Fruit fly (Drosophila melanogaster) whole organism, embryonic: ENCODE measurements around the gene CG5068.
A peak's percentile ranks its signal among the peaks of the same experiment; 100 is the strongest.

Experiments
- ATbp ChIP-seq: fragments of 200-800 bp; sonication (Bioruptor generic); optimal IDR thresholded peaks from 2 replicates; lab custom pipeline; 2017; ENCODE audit warnings: missing biosample characterization, mild to moderate bottlenecking, missing genetic modification characterization, missing genetic modification reagents
- CG10209 ChIP-seq: fragments of 200-800 bp; sonication (Bioruptor generic); optimal IDR thresholded peaks from 3 replicates; lab custom pipeline; 2017; ENCODE audit warnings: missing biosample characterization, mild to moderate bottlenecking, missing genetic modification characterization, missing genetic modification reagents
- CG10366 ChIP-seq: fragments of 200-800 bp; sonication (Bioruptor generic); IDR thresholded peaks from 2 replicates; pipeline ENCODE4 v1.3.6; 2022; ENCODE audit warnings: missing biosample characterization, missing genetic modification characterization
- CG10462 ChIP-seq: fragments of 200-800 bp; sonication (Bioruptor generic); optimal IDR thresholded peaks from 2 replicates; lab custom pipeline; 2016; ENCODE audit warnings: missing biosample characterization, missing genetic modification characterization
- CG10543 ChIP-seq: fragments of 200-800 bp; sonication (Bioruptor generic); optimal IDR thresholded peaks from 3 replicates; lab custom pipeline; 2017; ENCODE audit warnings: missing biosample characterization, mild to moderate bottlenecking, missing genetic modification characterization, moderate library complexity
- CG12942 ChIP-seq: fragments of 200-800 bp; sonication (Bioruptor generic); optimal IDR thresholded peaks from 3 replicates; lab custom pipeline; 2016; ENCODE audit warnings: missing biosample characterization, missing genetic modification characterization
- CG13775 ChIP-seq: fragments of 200-800 bp; sonication (Bioruptor generic); optimal IDR thresholded peaks from 3 replicates; lab custom pipeline; 2017; ENCODE audit warnings: missing biosample characterization, mild to moderate bottlenecking, missing genetic modification characterization
- CG15269 ChIP-seq: fragments of 200-800 bp; sonication (Bioruptor generic); optimal IDR thresholded peaks from 2 replicates; lab custom pipeline; 2018; ENCODE audit warnings: missing biosample characterization, mild to moderate bottlenecking, missing genetic modification characterization, moderate library complexity
- CG1832 ChIP-seq: fragments of 200-800 bp; sonication (Bioruptor generic); optimal IDR thresholded peaks from 2 replicates; lab custom pipeline; 2017; ENCODE audit warnings: missing biosample characterization, mild to moderate bottlenecking, missing genetic modification characterization, inconsistent platforms
- CG2129 ChIP-seq: fragments of 200-800 bp; sonication (Bioruptor generic); IDR thresholded peaks from 2 replicates; pipeline ENCODE4 v1.3.6; 2022; ENCODE audit warnings: missing biosample characterization, missing genetic modification characterization; ENCODE audit not compliant: partially characterized antibody
- CG2875 ChIP-seq: fragments of 200-800 bp; sonication (Bioruptor generic); optimal IDR thresholded peaks from 2 replicates; lab custom pipeline; 2017; ENCODE audit warnings: missing biosample characterization, mild to moderate bottlenecking, missing genetic modification characterization, missing genetic modification reagents
- CG2889 ChIP-seq: fragments of 200-800 bp; sonication (Bioruptor generic); IDR thresholded peaks from 3 replicates; pipeline ENCODE4 v1.3.6; 2022; ENCODE audit warnings: missing biosample characterization, missing genetic modification characterization
- CG31388 ChIP-seq: fragments of 200-800 bp; sonication (Bioruptor generic); optimal IDR thresholded peaks from 2 replicates; lab custom pipeline; 2016; ENCODE audit warnings: missing biosample characterization, missing genetic modification characterization
- CG32767 ChIP-seq: fragments of 200-800 bp; sonication (Bioruptor generic); IDR thresholded peaks from 2 replicates; pipeline ENCODE4 v1.3.6; 2022; ENCODE audit warnings: missing biosample characterization, missing genetic modification characterization
- CG32772 ChIP-seq: fragments of 200-800 bp; sonication (Bioruptor generic); IDR thresholded peaks from 2 replicates; pipeline ENCODE4 v1.3.6; 2022; ENCODE audit warnings: missing biosample characterization, missing genetic modification characterization
- CG33213 ChIP-seq: fragments of 200-800 bp; sonication (Bioruptor generic); optimal IDR thresholded peaks from 3 replicates; lab custom pipeline; 2016; ENCODE audit warnings: missing biosample characterization, missing genetic modification characterization
- CG3995 ChIP-seq: fragments of 200-800 bp; sonication (Bioruptor generic); optimal IDR thresholded peaks from 3 replicates; lab custom pipeline; 2016; ENCODE audit warnings: missing biosample characterization, missing genetic modification characterization
- CG5180 ChIP-seq: fragments of 200-800 bp; sonication (Bioruptor generic); optimal IDR thresholded peaks from 3 replicates; lab custom pipeline; 2017; ENCODE audit warnings: missing biosample characterization, missing genetic modification characterization, mild to moderate bottlenecking, moderate library complexity, missing genetic modification reagents
- CG6683 ChIP-seq: fragments of 200-800 bp; sonication (Bioruptor generic); optimal IDR thresholded peaks from 2 replicates; lab custom pipeline; 2017; ENCODE audit warnings: missing biosample characterization, mild to moderate bottlenecking, missing genetic modification characterization, missing genetic modification reagents
- CG6791 ChIP-seq: fragments of 200-800 bp; sonication (Bioruptor generic); IDR thresholded peaks from 3 replicates; pipeline ENCODE4 v1.3.6; 2022; ENCODE audit warnings: missing biosample characterization, missing genetic modification characterization; ENCODE audit not compliant: partially characterized antibody
- CG7928 ChIP-seq: fragments of 200-800 bp; sonication (Bioruptor generic); optimal IDR thresholded peaks from 2 replicates; lab custom pipeline; 2017; ENCODE audit warnings: missing biosample characterization, mild to moderate bottlenecking, missing genetic modification characterization
- CG8765 ChIP-seq: fragments of 200-800 bp; sonication (Bioruptor generic); IDR thresholded peaks from 2 replicates; pipeline ENCODE4 v1.3.6; 2022; ENCODE audit warnings: missing biosample characterization, missing genetic modification characterization
- CG9817 ChIP-seq: fragments of 200-800 bp; sonication (Bioruptor generic); optimal IDR thresholded peaks from 2 replicates; lab custom pipeline; 2018; ENCODE audit warnings: missing biosample characterization, mild to moderate bottlenecking, missing genetic modification characterization, moderate library complexity
- CG9932 ChIP-seq: fragments of 200-800 bp; sonication (Bioruptor generic); IDR thresholded peaks from 2 replicates; pipeline ENCODE4 v1.3.6; 2022; ENCODE audit warnings: missing biosample characterization, missing genetic modification characterization
- Drgx ChIP-seq: fragments of 200-800 bp; sonication (Bioruptor generic); IDR thresholded peaks from 2 replicates; pipeline ENCODE4 v1.3.6; 2022; ENCODE audit warnings: missing biosample characterization, missing genetic modification characterization
- Jarid2 ChIP-seq: fragments of 200-800 bp; sonication (Bioruptor generic); optimal IDR thresholded peaks from 3 replicates; lab custom pipeline; 2017; ENCODE audit warnings: mild to moderate bottlenecking, missing biosample characterization, missing genetic modification reagents, missing genetic modification characterization
- Kr ChIP-seq: fragments of 200-800 bp; sonication (Bioruptor generic); optimal IDR thresholded peaks from 2 replicates; lab custom pipeline; 2017; ENCODE audit warnings: missing biosample characterization, mild to moderate bottlenecking, missing genetic modification characterization
- Mad ChIP-seq: fragments of 200-800 bp; sonication (Bioruptor generic); optimal IDR thresholded peaks from 2 replicates; lab custom pipeline; 2016; ENCODE audit warnings: missing biosample characterization, missing genetic modification characterization
- Myb ChIP-seq: fragments of 200-800 bp; sonication (Bioruptor generic); optimal IDR thresholded peaks from 2 replicates; lab custom pipeline; 2016; ENCODE audit warnings: missing biosample characterization, missing genetic modification characterization
- NC2β ChIP-seq: fragments of 200-800 bp; sonication (Bioruptor generic); optimal IDR thresholded peaks from 2 replicates; lab custom pipeline; 2016; ENCODE audit warnings: missing biosample characterization, missing genetic modification characterization
- Oaz ChIP-seq: fragments of 200-800 bp; sonication (Bioruptor generic); IDR thresholded peaks from 2 replicates; pipeline ENCODE4 v1.3.6; 2022; ENCODE audit warnings: missing biosample characterization, missing genetic modification characterization
- Sin3A ChIP-seq: fragments of >200 bp; optimal IDR thresholded peaks from 2 replicates; lab custom pipeline; 2018
- Sox102F ChIP-seq: fragments of 200-800 bp; sonication (Bioruptor generic); optimal IDR thresholded peaks from 2 replicates; lab custom pipeline; 2018; ENCODE audit warnings: missing biosample characterization, mild to moderate bottlenecking, missing genetic modification characterization, moderate library complexity
- Sry-β ChIP-seq: fragments of 200-800 bp; sonication (Bioruptor generic); optimal IDR thresholded peaks from 2 replicates; lab custom pipeline; 2018; ENCODE audit warnings: missing biosample characterization, mild to moderate bottlenecking, missing genetic modification characterization, moderate library complexity
- Xbp1 ChIP-seq: fragments of 200-800 bp; sonication (Bioruptor generic); optimal IDR thresholded peaks from 3 replicates; lab custom pipeline; 2016; ENCODE audit warnings: missing biosample characterization, mild to moderate bottlenecking, missing genetic modification characterization
- az2 ChIP-seq: fragments of 200-800 bp; sonication (Bioruptor generic); optimal IDR thresholded peaks from 3 replicates; lab custom pipeline; 2016; ENCODE audit warnings: missing biosample characterization, missing genetic modification characterization
- fd3F ChIP-seq: fragments of 200-800 bp; sonication (Bioruptor generic); optimal IDR thresholded peaks from 2 replicates; lab custom pipeline; 2018; ENCODE audit warnings: missing biosample characterization, mild to moderate bottlenecking, missing genetic modification characterization, moderate library complexity
- ftz-f1 ChIP-seq: fragments of 200-800 bp; sonication (Bioruptor generic); optimal IDR thresholded peaks from 2 replicates; lab custom pipeline; 2016; ENCODE audit warnings: missing biosample characterization, missing genetic modification characterization
- gce ChIP-seq: fragments of 200-800 bp; sonication (Bioruptor generic); IDR thresholded peaks from 3 replicates; pipeline ENCODE4 v1.3.6; 2022; ENCODE audit warnings: missing biosample characterization, missing genetic modification characterization
- gsb-n ChIP-seq: fragments of 200-800 bp; sonication (Bioruptor generic); optimal IDR thresholded peaks from 3 replicates; lab custom pipeline; 2018; ENCODE audit warnings: missing biosample characterization, mild to moderate bottlenecking, missing genetic modification characterization
- inv ChIP-seq: fragments of 200-800 bp; sonication (Bioruptor generic); IDR thresholded peaks from 2 replicates; pipeline ENCODE4 v1.3.6; 2022; ENCODE audit warnings: missing biosample characterization, missing genetic modification characterization; ENCODE audit not compliant: partially characterized antibody
- jing ChIP-seq: fragments of 200-800 bp; sonication (Bioruptor generic); optimal IDR thresholded peaks from 2 replicates; lab custom pipeline; 2018; ENCODE audit warnings: missing biosample characterization, mild to moderate bottlenecking, missing genetic modification characterization
- org-1 ChIP-seq: fragments of 200-800 bp; sonication (Bioruptor generic); optimal IDR thresholded peaks from 2 replicates; lab custom pipeline; 2017; ENCODE audit warnings: missing biosample characterization, missing genetic modification characterization
- p53 ChIP-seq: fragments of 200-800 bp; sonication (Bioruptor generic); optimal IDR thresholded peaks from 2 replicates; lab custom pipeline; 2016; ENCODE audit warnings: missing biosample characterization, missing genetic modification characterization
- pros ChIP-seq: fragments of 200-800 bp; sonication (Bioruptor generic); optimal IDR thresholded peaks from 3 replicates; lab custom pipeline; 2019; ENCODE audit warnings: missing biosample characterization, mild to moderate bottlenecking, missing genetic modification characterization, moderate library complexity
- sima ChIP-seq: fragments of 200-800 bp; sonication (Bioruptor generic); optimal IDR thresholded peaks from 2 replicates; lab custom pipeline; 2016; ENCODE audit warnings: missing biosample characterization, missing genetic modification characterization
- trh ChIP-seq: fragments of 200-800 bp; sonication (Bioruptor generic); optimal IDR thresholded peaks from 2 replicates; lab custom pipeline; 2016; ENCODE audit warnings: missing biosample characterization, missing genetic modification characterization
- tup ChIP-seq: fragments of 200-800 bp; sonication (Bioruptor generic); optimal IDR thresholded peaks from 2 replicates; lab custom pipeline; 2016; ENCODE audit warnings: missing biosample characterization, mild to moderate bottlenecking, missing genetic modification characterization, moderate library complexity
- unpg ChIP-seq: fragments of 200-800 bp; sonication (Bioruptor generic); optimal IDR thresholded peaks from 3 replicates; lab custom pipeline; 2018; ENCODE audit warnings: missing biosample characterization, mild to moderate bottlenecking, missing genetic modification characterization, moderate library complexity
- usp ChIP-seq: fragments of >200 bp; optimal IDR thresholded peaks from 2 replicates; lab custom pipeline; 2017; ENCODE audit warnings: missing biosample characterization, missing genetic modification characterization
- z ChIP-seq: fragments of 200-800 bp; sonication (Bioruptor generic); IDR thresholded peaks from 3 replicates; pipeline ENCODE4 v1.3.6; 2022; ENCODE audit warnings: missing biosample characterization, missing genetic modification characterization

CG5068 gene

dm6 chr3L:8985848-8986320 is 626 bp upstream of the CG5068 start, which contains the start of gene Galk (continued):
- TF ChIP-seq CG9817 (tag; lab: Kevin White, UChicago), result peak; percentile 52
- TF ChIP-seq ATbp (GFP tag; lab: Kevin White, UChicago), result peak; percentile 83
- peak; percentile 48 for TF ChIP-seq Oaz (GFP tag; lab: Robert Waterston, UW)
- peak; percentile 81 for TF ChIP-seq CG10543
- TF ChIP-seq CG31388 (GFP tag; lab: Kevin White, UChicago), result no peak
- TF ChIP-seq gsb-n, result no peak
- TF ChIP-seq CG15269 (tag; lab: Kevin White, UChicago), result peak; percentile 69
- TF ChIP-seq Sin3A (lab: Kevin White, UChicago), result no peak
- peak; percentile 39 for TF ChIP-seq tup (GFP tag; lab: Kevin White, UChicago)
- TF ChIP-seq Sry-β, result no peak
- TF ChIP-seq CG6791 (GFP tag; lab: Robert Waterston, UW), result no peak
- no peak for TF ChIP-seq CG7928 (GFP tag; lab: Kevin White, UChicago)
- TF ChIP-seq Mad (GFP tag; lab: Kevin White, UChicago), result no peak
- TF ChIP-seq jing, result no peak
- no peak for TF ChIP-seq z (GFP tag; lab: Robert Waterston, UW)
- TF ChIP-seq CG5180, result peak; percentile 45
- TF ChIP-seq Myb, result no peak
- TF ChIP-seq CG2129 (GFP tag; lab: Robert Waterston, UW), result no peak
- no peak for TF ChIP-seq Sox102F (GFP tag; lab: Kevin White, UChicago)
- TF ChIP-seq Xbp1, result peak; percentile 61
- no peak for TF ChIP-seq Kr
- peak; percentile 87 for TF ChIP-seq CG9932 (GFP tag; lab: Robert Waterston, UW)
- TF ChIP-seq inv (GFP tag; lab: Robert Waterston, UW), result no peak
- TF ChIP-seq Jarid2 (GFP tag; lab: Kevin White, UChicago), result peak; percentile 56
- peak; percentile 64 for TF ChIP-seq az2 (GFP tag; lab: Kevin White, UChicago)
- peak; percentile 24 for TF ChIP-seq fd3F (GFP tag; lab: Kevin White, UChicago)
- no peak for TF ChIP-seq sima (GFP tag; lab: Kevin White, UChicago)
- TF ChIP-seq CG1832 (GFP tag; lab: Kevin White, UChicago), result no peak
- TF ChIP-seq CG12942 (GFP tag; lab: Kevin White, UChicago), result peak; percentile 11
- TF ChIP-seq CG2875 (GFP tag; lab: Kevin White, UChicago), result no peak
- TF ChIP-seq Drgx (GFP tag; lab: Robert Waterston, UW), result no peak
- TF ChIP-seq CG33213, result peak; percentile 45
- TF ChIP-seq CG10462 (GFP tag; lab: Kevin White, UChicago), result no peak
- peak; percentile 70; the same call in 1 of the 3 replicates for TF ChIP-seq CG2889 (GFP tag; lab: Robert Waterston, UW)
- peak; percentile 50 for TF ChIP-seq CG32772
- TF ChIP-seq CG8765 (GFP tag; lab: Robert Waterston, UW), result no peak
- TF ChIP-seq trh (GFP tag; lab: Kevin White, UChicago), result no peak
- no peak for TF ChIP-seq pros
- TF ChIP-seq org-1 (GFP tag; lab: Kevin White, UChicago), result peak; percentile 16
- TF ChIP-seq CG10209 (GFP tag; lab: Kevin White, UChicago), result peak; percentile 58
- TF ChIP-seq unpg (GFP tag; lab: Kevin White, UChicago), result peak; percentile 48
- peak; percentile 7 for TF ChIP-seq CG6683
- TF ChIP-seq gce, result no peak
- TF ChIP-seq usp (GFP tag; lab: Kevin White, UChicago), result no peak
- TF ChIP-seq p53 (GFP tag; lab: Kevin White, UChicago), result no peak
- no peak for TF ChIP-seq CG13775 (GFP tag; lab: Kevin White, UChicago)
- TF ChIP-seq CG10366 (GFP tag; lab: Robert Waterston, UW), result peak; percentile 63
- TF ChIP-seq CG32767 (GFP tag; lab: Robert Waterston, UW), result no peak
- no peak for TF ChIP-seq CG3995 (GFP tag; lab: Kevin White, UChicago)
- peak; percentile 78 for TF ChIP-seq ftz-f1
- TF ChIP-seq NC2β, result no peak
